Fruit fly (Drosophila melanogaster): ENCODE measurements around the gene mtm.

Gene mtm

DNA sequence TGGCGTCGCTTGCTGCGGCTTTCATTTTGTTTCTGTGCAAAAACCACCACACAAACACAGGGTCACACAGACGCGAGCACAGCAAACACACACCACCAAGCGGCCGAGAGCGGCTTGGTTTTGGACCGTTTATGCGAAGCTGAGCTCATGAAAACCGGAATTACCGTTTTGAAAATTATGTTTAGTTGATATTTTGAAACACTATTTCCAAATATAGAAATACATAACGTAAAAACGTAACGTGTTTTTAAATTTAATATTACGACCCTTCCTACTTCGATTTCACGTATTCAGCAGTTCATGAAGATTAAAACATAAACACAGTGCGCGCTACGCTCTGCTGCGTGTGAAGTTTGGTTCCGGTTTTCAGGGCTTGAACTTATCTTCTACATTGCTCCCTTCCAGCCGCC is 14.4 kb upstream of the mtm start (continued):
- TF ChIP-seq B-H1 (GFP tag; IDR thresholded peaks at IDR 0.05) (peak; percentile 89), cwo (GFP tag; optimal IDR thresholded peaks at IDR 0.05) (peak; percentile 94), gcm (GFP tag; optimal IDR thresholded peaks at IDR 0.05) (peak; percentile 97), CG12391 (tag; optimal IDR thresholded peaks at IDR 0.05) (peak; percentile 98), MBD-R2 (GFP tag; IDR thresholded peaks at IDR 0.05) (peak; percentile 86), klu (GFP tag; IDR thresholded peaks at IDR 0.05) (peak; percentile 83), CG4328 (GFP tag; optimal IDR thresholded peaks at IDR 0.05) (peak; percentile 95), crol (GFP tag; IDR thresholded peaks at IDR 0.05) (peak; percentile 66), CG32532 (GFP tag; IDR thresholded peaks at IDR 0.05) (peak; percentile 95), Asciz (GFP tag; optimal IDR thresholded peaks at IDR 0.05) (peak; percentile 95), Dll (GFP tag; IDR thresholded peaks at IDR 0.05; ENCODE audit: partially characterized antibody) (no peak), CG7987 (GFP tag; optimal IDR thresholded peaks at IDR 0.05) (peak; percentile 93), knrl (GFP tag; IDR thresholded peaks at IDR 0.05; ENCODE audit: partially characterized antibody) (no peak), CoRest (tag; optimal IDR thresholded peaks at IDR 0.05) (peak; percentile 96), CG10565 (GFP tag; optimal IDR thresholded peaks at IDR 0.05) (peak; percentile 80), gsb-n (tag; optimal IDR thresholded peaks at IDR 0.05) (peak; percentile 96), jing (GFP tag; optimal IDR thresholded peaks at IDR 0.05) (peak; percentile 85), danr (GFP tag; IDR thresholded peaks at IDR 0.05) (peak; percentile 37; the same call in 1 of the 2 replicates), nerfin-1 (tag; optimal IDR thresholded peaks at IDR 0.05) (peak; percentile 95), CG6654 (GFP tag; optimal IDR thresholded peaks at IDR 0.05) (peak; percentile 82), Ssrp (tag; optimal IDR thresholded peaks at IDR 0.05) (peak; percentile 91), CG17385 (GFP tag; optimal IDR thresholded peaks at IDR 0.05) (peak; percentile 94), CG11723 (GFP tag; optimal IDR thresholded peaks at IDR 0.05) (peak; percentile 95), CG33213 (GFP tag; optimal IDR thresholded peaks at IDR 0.05) (peak; percentile 96), CG6175 (GFP tag; IDR thresholded peaks at IDR 0.05) (no peak), CG4730 (GFP tag; IDR thresholded peaks at IDR 0.05) (peak; percentile 69), Mrtf (GFP tag; IDR thresholded peaks at IDR 0.05) (peak; percentile 94), Chrac-16 (GFP tag; optimal IDR thresholded peaks at IDR 0.05) (peak; percentile 88), CG3847 (GFP tag; IDR thresholded peaks at IDR 0.05) (peak; percentile 94), bsh (GFP tag; optimal IDR thresholded peaks at IDR 0.05) (peak; percentile 93 to 97), Hr3 (GFP tag; optimal IDR thresholded peaks at IDR 0.05) (peak; percentile 80), gcm2 (GFP tag; optimal IDR thresholded peaks at IDR 0.05) (peak; percentile 81), CG2120 (GFP tag; optimal IDR thresholded peaks at IDR 0.05) (peak; percentile 95), dmrt99B (tag; optimal IDR thresholded peaks at IDR 0.05) (peak; percentile 97), HHEX (GFP tag; optimal IDR thresholded peaks at IDR 0.05) (peak; percentile 97), CG9797 (GFP tag; optimal IDR thresholded peaks at IDR 0.05) (peak; percentile 38), CG8388 (GFP tag; optimal IDR thresholded peaks at IDR 0.05) (peak; percentile 97), CG12769 (tag; optimal IDR thresholded peaks at IDR 0.05) (no peak), Mes4 (GFP tag; optimal IDR thresholded peaks at IDR 0.05) (peak; percentile 94), repo (GFP tag; optimal IDR thresholded peaks at IDR 0.05) (peak; percentile 95), al (GFP tag; IDR thresholded peaks at IDR 0.05) (peak; percentile 69), CG4820 (GFP tag; optimal IDR thresholded peaks at IDR 0.05) (peak; percentile 100), emc (GFP tag; optimal IDR thresholded peaks at IDR 0.05) (peak; percentile 82), tio (GFP tag; optimal IDR thresholded peaks at IDR 0.05) (no peak), slp2 (GFP tag; optimal IDR thresholded peaks at IDR 0.05) (peak; percentile 83), Xrp1 (GFP tag; IDR thresholded peaks at IDR 0.05) (peak; percentile 96), stwl (tag; optimal IDR thresholded peaks at IDR 0.05) (peak; percentile 42), CG31365 (tag; optimal IDR thresholded peaks at IDR 0.05) (peak; percentile 91), esg (GFP tag; conservative IDR thresholded peaks at IDR 0.05) (peak; percentile 91), CG18262 (tag; optimal IDR thresholded peaks at IDR 0.05) (peak; percentile 97), pita (GFP tag; optimal IDR thresholded peaks at IDR 0.05) (no peak)

All from whole organism, embryonic.